Fruit fly (Drosophila melanogaster): ENCODE results near the gene Dyro.

Dyro gene

dm6 chr3L:11258392-11258791 lies 37.3 kb downstream of the Dyro start (continued):
- no peak for TF ChIP-seq Oaz (GFP tag; IDR thresholded peaks at IDR 0.05)
- no peak for TF ChIP-seq CG4707 (GFP tag; optimal IDR thresholded peaks at IDR 0.05)
- TF ChIP-seq vfl (GFP tag; optimal IDR thresholded peaks at IDR 0.05) = no peak
- no peak for TF ChIP-seq pzg (GFP tag; optimal IDR thresholded peaks at IDR 0.05)
- no peak for TF ChIP-seq Aef1 (GFP tag; IDR thresholded peaks at IDR 0.05)
- TF ChIP-seq CG16815 (GFP tag; optimal IDR thresholded peaks at IDR 0.05) = no peak
- TF ChIP-seq Bdp1 (GFP tag; optimal IDR thresholded peaks at IDR 0.05) = no peak
- TF ChIP-seq chif (GFP tag; optimal IDR thresholded peaks at IDR 0.05) = no peak
- TF ChIP-seq H15 (GFP tag; IDR thresholded peaks at IDR 0.05) = no peak
- TF ChIP-seq CG32767 (GFP tag; IDR thresholded peaks at IDR 0.05) = no peak
- TF ChIP-seq hb (GFP tag; IDR thresholded peaks at IDR 0.05; ENCODE audit: partially characterized antibody) = no peak
- TF ChIP-seq Fer3 (tag; optimal IDR thresholded peaks at IDR 0.05) = peak; percentile 28
- TF ChIP-seq CG2129 (GFP tag; IDR thresholded peaks at IDR 0.05; ENCODE audit: partially characterized antibody) = no peak
- TF ChIP-seq gro (GFP tag; optimal IDR thresholded peaks at IDR 0.05) = peak; percentile 5
- TF ChIP-seq CG17186 (GFP tag; optimal IDR thresholded peaks at IDR 0.05) = no peak
- no peak for TF ChIP-seq sna (GFP tag; IDR thresholded peaks at IDR 0.05; ENCODE audit: partially characterized antibody)
- TF ChIP-seq unc-4 (GFP tag; IDR thresholded peaks at IDR 0.05; ENCODE audit: partially characterized antibody) = no peak
- TF ChIP-seq CG12391 (tag; optimal IDR thresholded peaks at IDR 0.05) = no peak
- no peak for TF ChIP-seq ase (GFP tag; IDR thresholded peaks at IDR 0.05)
- no peak for TF ChIP-seq slbo (GFP tag; IDR thresholded peaks at IDR 0.05)
- peak; percentile 12 for TF ChIP-seq CG10543 (GFP tag; optimal IDR thresholded peaks at IDR 0.05)
- TF ChIP-seq CG16813 (GFP tag; IDR thresholded peaks at IDR 0.05; ENCODE audit: partially characterized antibody) = no peak
- no peak for TF ChIP-seq HLH54F (GFP tag; optimal IDR thresholded peaks at IDR 0.05)
- no peak for TF ChIP-seq Chrac-16 (GFP tag; optimal IDR thresholded peaks at IDR 0.05)
- no peak for TF ChIP-seq HLHmδ (GFP tag; optimal IDR thresholded peaks at IDR 0.05)
- no peak for TF ChIP-seq Sry-β (GFP tag; optimal IDR thresholded peaks at IDR 0.05)
- TF ChIP-seq tup (GFP tag; optimal IDR thresholded peaks at IDR 0.05) = no peak
- no peak for TF ChIP-seq Atf-2 (GFP tag; optimal IDR thresholded peaks at IDR 0.05)
- TF ChIP-seq CG12104 (GFP tag; optimal IDR thresholded peaks at IDR 0.05) = peak; percentile 13
- TF ChIP-seq pita (GFP tag; optimal IDR thresholded peaks at IDR 0.05) = no peak
- TF ChIP-seq CHES-1-like (GFP tag; optimal IDR thresholded peaks at IDR 0.05) = peak; percentile 51
- TF ChIP-seq grn (GFP tag; optimal IDR thresholded peaks at IDR 0.05) = no peak
- TF ChIP-seq CG17361 (GFP tag; IDR thresholded peaks at IDR 0.05) = 0 out of 3 replicates have a peak, but pooled peaks have one; percentile 8
- TF ChIP-seq Hsf (GFP tag; optimal IDR thresholded peaks at IDR 0.05) = no peak
- peak; percentile 48 for TF ChIP-seq lilli (GFP tag; optimal IDR thresholded peaks at IDR 0.05)
- no peak for TF ChIP-seq CG14965 (GFP tag; optimal IDR thresholded peaks at IDR 0.05; ENCODE audit: borderline replicate concordance)
- no peak for TF ChIP-seq pan (optimal IDR thresholded peaks at IDR 0.05)
- no peak for TF ChIP-seq pan (GFP tag; optimal IDR thresholded peaks at IDR 0.05 in 1 of 2, IDR thresholded peaks at IDR 0.05 in 1 of 2)
- peak; percentile 53; the same call in 1 of the 3 replicates for TF ChIP-seq Dbx (GFP tag; IDR thresholded peaks at IDR 0.05)
- TF ChIP-seq pfk (GFP tag; optimal IDR thresholded peaks at IDR 0.05) = no peak
- TF ChIP-seq ewg (GFP tag; optimal IDR thresholded peaks at IDR 0.05) = no peak
- TF ChIP-seq CG11695 (GFP tag; IDR thresholded peaks at IDR 0.05) = no peak
- TF ChIP-seq cwo (GFP tag; optimal IDR thresholded peaks at IDR 0.05) = peak; percentile 37
- TF ChIP-seq nau (GFP tag; optimal IDR thresholded peaks at IDR 0.05) = no peak
- TF ChIP-seq zf30C (GFP tag; optimal IDR thresholded peaks at IDR 0.05) = no peak
- TF ChIP-seq CG8290 (GFP tag; optimal IDR thresholded peaks at IDR 0.05) = no peak
- TF ChIP-seq CG8290 (tag; optimal IDR thresholded peaks at IDR 0.05) = peak in 1 of 2 experiments; percentile 65
- TF ChIP-seq Tbp (GFP tag; optimal IDR thresholded peaks at IDR 0.05) = no peak
- TF ChIP-seq CG14014 (GFP tag; IDR thresholded peaks at IDR 0.05) = no peak
- no peak for TF ChIP-seq CG4617 (GFP tag; optimal IDR thresholded peaks at IDR 0.05; ENCODE audit: borderline replicate concordance)
- TF ChIP-seq Abd-B (GFP tag; optimal IDR thresholded peaks at IDR 0.05) = no peak

All from whole organism, embryonic.